Worm (Caenorhabditis elegans) whole organism, young adult: ENCODE measurements around the gene dnpp-1.
A peak's percentile ranks its signal among the peaks of the same experiment; 100 is the strongest.

ENCODE experiments used
- C06A6.2 ChIP-seq: fragments of 200-800 bp; sonication (Bioruptor generic); conservative IDR thresholded peaks from 2 replicates; pipeline ENCODE4 v1.3.6; 2022; ENCODE audit warnings: missing genetic modification characterization, missing compliant biosample characterization
- F22D6.2 ChIP-seq: sonication (generic microtip); optimal IDR thresholded peaks from 2 replicates; lab custom pipeline; 2016; ENCODE audit warnings: mild to moderate bottlenecking, missing genetic modification characterization, missing compliant biosample characterization
- F37B4.10 ChIP-seq: fragments of 200-800 bp; sonication (Bioruptor generic); IDR thresholded peaks from 2 replicates; pipeline ENCODE4 v1.3.6; 2022; ENCODE audit warnings: missing genetic modification characterization, missing compliant biosample characterization
- F55B11.4 ChIP-seq: sonication (generic microtip); optimal IDR thresholded peaks from 2 replicates; lab custom pipeline; 2016; ENCODE audit warnings: missing compliant biosample characterization, missing genetic modification characterization, borderline replicate concordance; ENCODE audit not compliant: insufficient read depth
- F57A8.1 ChIP-seq: fragments of 200-800 bp; sonication (Bioruptor generic); optimal IDR thresholded peaks from 2 replicates; lab custom pipeline; 2018; ENCODE audit warnings: mild to moderate bottlenecking, missing genetic modification characterization, moderate library complexity, missing compliant biosample characterization
- K11D2.4 ChIP-seq: fragments of 200-800 bp; sonication (Bioruptor generic); IDR thresholded peaks from 2 replicates; pipeline ENCODE4 v1.3.6; 2022; ENCODE audit warnings: missing genetic modification reagents, missing genetic modification characterization, missing compliant biosample characterization
- K12H6.12 ChIP-seq: fragments of 200-800 bp; sonication (Bioruptor generic); optimal IDR thresholded peaks from 2 replicates; lab custom pipeline; 2018; ENCODE audit warnings: mild to moderate bottlenecking, missing genetic modification characterization, missing compliant biosample characterization
- T07F8.4 ChIP-seq: sonication (generic microtip); optimal IDR thresholded peaks from 2 replicates; lab custom pipeline; 2016; ENCODE audit warnings: mild to moderate bottlenecking, missing genetic modification characterization, moderate library complexity, missing compliant biosample characterization
- Y53F4B.3 ChIP-seq: fragments of 200-800 bp; sonication (Bioruptor generic); IDR thresholded peaks from 2 replicates; pipeline ENCODE4 v1.3.6; 2022; ENCODE audit warnings: missing genetic modification reagents, missing genetic modification characterization, missing compliant biosample characterization
- akir-1 ChIP-seq: fragments of 200-800 bp; sonication (Bioruptor generic); optimal IDR thresholded peaks from 2 replicates; lab custom pipeline; 2018; ENCODE audit warnings: mild to moderate bottlenecking, missing genetic modification characterization, moderate library complexity, missing compliant biosample characterization
- ama-1 ChIP-seq, 3 experiments: fragments of 150-350 bp in 1 of 3; sonication (generic microtip) in 2 of 3; optimal IDR thresholded peaks; 2 replicates each; lab custom pipeline; 2014 to 2018; ENCODE audit warnings: missing biosample characterization in 2 of 3, missing genetic modification characterization in 2 of 3, missing genetic modification reagents in 2 of 3
- aptf-3 ChIP-seq: fragments of 200-800 bp; sonication (Bioruptor generic); IDR thresholded peaks from 2 replicates; pipeline ENCODE4 v1.3.6; 2022; ENCODE audit warnings: missing genetic modification characterization, missing compliant biosample characterization
- athp-1 ChIP-seq: sonication (generic microtip); optimal IDR thresholded peaks from 2 replicates; lab custom pipeline; 2017; ENCODE audit warnings: mild to moderate bottlenecking, missing genetic modification characterization, missing compliant biosample characterization
- attf-5 ChIP-seq: fragments of 200-800 bp; sonication (Bioruptor generic); optimal IDR thresholded peaks from 2 replicates; lab custom pipeline; 2018; ENCODE audit warnings: mild to moderate bottlenecking, missing genetic modification characterization, missing compliant biosample characterization
- ccch-3 ChIP-seq: fragments of 200-800 bp; sonication (Bioruptor generic); optimal IDR thresholded peaks from 2 replicates; lab custom pipeline; 2018; ENCODE audit warnings: mild to moderate bottlenecking, missing genetic modification characterization, missing compliant biosample characterization
- cebp-1 ChIP-seq, 2 experiments: fragments of 200-800 bp in 1 of 2; sonication (Bioruptor generic) in 1 of 2; sonication (generic microtip) in 1 of 2; IDR thresholded peaks in 1 of 2; optimal IDR thresholded peaks in 1 of 2; 2 replicates each; pipeline versions ENCODE4 v1.3.6 to Lab custom; 2017 to 2022; ENCODE audit warnings: missing compliant biosample characterization in 2 of 2, missing genetic modification characterization in 2 of 2, mild to moderate bottlenecking in 1 of 2, missing genetic modification reagents in 1 of 2, moderate library complexity in 1 of 2
- ceh-91 ChIP-seq: fragments of 200-800 bp; sonication (Bioruptor generic); IDR thresholded peaks from 2 replicates; pipeline ENCODE4 v1.3.6; 2022; ENCODE audit warnings: missing genetic modification reagents, missing genetic modification characterization, missing compliant biosample characterization
- dox-1 ChIP-seq: fragments of 200-800 bp; sonication (Bioruptor generic); IDR thresholded peaks from 2 replicates; pipeline ENCODE4 v1.3.6; 2022; ENCODE audit warnings: missing genetic modification reagents, missing genetic modification characterization, missing compliant biosample characterization
- dpff-1 ChIP-seq: sonication (generic microtip); optimal IDR thresholded peaks from 2 replicates; lab custom pipeline; 2017; ENCODE audit warnings: mild to moderate bottlenecking, missing genetic modification characterization, missing compliant biosample characterization
- egl-44 ChIP-seq: fragments of 200-800 bp; sonication (Bioruptor generic); IDR thresholded peaks from 2 replicates; pipeline ENCODE4 v1.3.6; 2022; ENCODE audit warnings: missing genetic modification reagents, missing genetic modification characterization, missing compliant biosample characterization
- ekl-4 ChIP-seq: fragments of 200-800 bp; sonication (Bioruptor generic); IDR thresholded peaks from 2 replicates; pipeline ENCODE4 v1.3.6; 2022; ENCODE audit warnings: missing genetic modification reagents, missing genetic modification characterization, missing compliant biosample characterization
- hlh-12 ChIP-seq: sonication (generic microtip); optimal IDR thresholded peaks from 2 replicates; lab custom pipeline; 2016; ENCODE audit warnings: missing genetic modification characterization, missing compliant biosample characterization
- hmg-1.2 ChIP-seq: fragments of 200-800 bp; sonication (Bioruptor generic); IDR thresholded peaks from 2 replicates; pipeline ENCODE4 v1.3.6; 2022; ENCODE audit warnings: missing genetic modification reagents, missing genetic modification characterization, missing compliant biosample characterization
- hsf-1 ChIP-seq: fragments of 200-800 bp; sonication (Bioruptor generic); IDR thresholded peaks from 2 replicates; pipeline ENCODE4 v1.3.6; 2022; ENCODE audit warnings: missing genetic modification reagents, missing genetic modification characterization, missing compliant biosample characterization
- lin-26 ChIP-seq: fragments of 200-800 bp; sonication (Bioruptor generic); IDR thresholded peaks from 2 replicates; pipeline ENCODE4 v1.3.6; 2022; ENCODE audit warnings: missing genetic modification reagents, missing genetic modification characterization, missing compliant biosample characterization
- lsy-27 ChIP-seq: sonication (generic microtip); optimal IDR thresholded peaks from 2 replicates; lab custom pipeline; 2017; ENCODE audit warnings: missing genetic modification characterization, mild to moderate bottlenecking, missing compliant biosample characterization, antibody characterized with exemption, missing genotype, borderline replicate concordance; ENCODE audit not compliant: insufficient read depth
- madf-10 ChIP-seq: sonication (generic microtip); optimal IDR thresholded peaks from 2 replicates; lab custom pipeline; 2016; ENCODE audit warnings: mild to moderate bottlenecking, missing genetic modification characterization, missing compliant biosample characterization
- madf-6 ChIP-seq: fragments of 200-800 bp; sonication (Bioruptor generic); IDR thresholded peaks from 2 replicates; pipeline ENCODE4 v1.3.6; 2022; ENCODE audit warnings: missing genetic modification reagents, missing genetic modification characterization, missing compliant biosample characterization
- madf-8 ChIP-seq: fragments of 200-800 bp; sonication (Bioruptor generic); conservative IDR thresholded peaks from 2 replicates; pipeline ENCODE4 v1.3.6; 2022; ENCODE audit warnings: missing genetic modification reagents, missing genetic modification characterization, missing compliant biosample characterization
- nfyb-1 ChIP-seq: fragments of 200-800 bp; sonication (Bioruptor generic); IDR thresholded peaks from 2 replicates; pipeline ENCODE4 v1.3.6; 2022; ENCODE audit warnings: missing genetic modification reagents, missing genetic modification characterization, missing compliant biosample characterization
- nhr-80 ChIP-seq: sonication (generic microtip); optimal IDR thresholded peaks from 2 replicates; lab custom pipeline; 2016; ENCODE audit warnings: missing genetic modification characterization, missing compliant biosample characterization
- rec-8 ChIP-seq, 2 experiments: sonication (generic microtip); optimal IDR thresholded peaks; 2 replicates each; lab custom pipeline; 2016; ENCODE audit warnings: mild to moderate bottlenecking in 2 of 2, missing genetic modification characterization in 2 of 2, missing genetic modification reagents in 2 of 2, missing genotype in 2 of 2, missing biosample characterization in 1 of 2, missing compliant biosample characterization in 1 of 2, moderate library complexity in 1 of 2
- snpc-1.3 ChIP-seq: sonication (generic microtip); optimal IDR thresholded peaks from 2 replicates; lab custom pipeline; 2017; ENCODE audit warnings: missing genetic modification characterization, mild to moderate bottlenecking, missing compliant biosample characterization, antibody characterized with exemption, moderate library complexity, missing genotype, missing genetic modification reagents; ENCODE audit not compliant: insufficient read depth
- snpc-4 ChIP-seq, 5 experiments: fragments of 150-350 bp in 1 of 5; sonication (generic microtip) in 4 of 5; optimal IDR thresholded peaks; 2 replicates each; lab custom pipeline; 2014 to 2018; ENCODE audit warnings: missing genetic modification characterization in 5 of 5, missing biosample characterization in 3 of 5, antibody characterized with exemption in 2 of 5, mild to moderate bottlenecking in 2 of 5, missing compliant biosample characterization in 2 of 5, missing genotype in 2 of 5, moderate library complexity in 2 of 5, missing genetic modification reagents in 1 of 5
- somi-1 ChIP-seq: fragments of 200-800 bp; sonication (Bioruptor generic); optimal IDR thresholded peaks from 2 replicates; lab custom pipeline; 2018; ENCODE audit warnings: mild to moderate bottlenecking, missing genetic modification characterization, missing compliant biosample characterization
- tbp1 ChIP-seq: fragments of 200-800 bp; sonication (Bioruptor generic); optimal IDR thresholded peaks from 2 replicates; lab custom pipeline; 2018; ENCODE audit warnings: mild to moderate bottlenecking, missing genetic modification characterization, missing compliant biosample characterization
- tlf-1 ChIP-seq: fragments of 200-800 bp; sonication (Bioruptor generic); optimal IDR thresholded peaks from 2 replicates; lab custom pipeline; 2018; ENCODE audit warnings: mild to moderate bottlenecking, missing genetic modification characterization, missing compliant biosample characterization
- zfh-2 ChIP-seq: fragments of 200-800 bp; sonication (Bioruptor generic); conservative IDR thresholded peaks from 2 replicates; pipeline ENCODE4 v1.3.6; 2022; ENCODE audit warnings: missing genetic modification reagents, missing genetic modification characterization, missing compliant biosample characterization
- zim-3 ChIP-seq: sonication (generic microtip); optimal IDR thresholded peaks from 2 replicates; lab custom pipeline; 2017; ENCODE audit warnings: mild to moderate bottlenecking, missing genetic modification characterization, moderate library complexity, missing compliant biosample characterization
- ztf-3 ChIP-seq: fragments of 200-800 bp; sonication (Bioruptor generic); optimal IDR thresholded peaks from 2 replicates; lab custom pipeline; 2018; ENCODE audit warnings: mild to moderate bottlenecking, missing genetic modification characterization, missing compliant biosample characterization

dnpp-1 gene

ce11 chrIII:5843662-5844061 is 19.9 kb downstream of the dnpp-1 start:
- no peak for TF ChIP-seq tlf-1
- peak; percentile 39; the same call in 1 of the 2 replicates for TF ChIP-seq zfh-2

ce11 chrIII:5842920-5843319 is 20.7 kb downstream of the dnpp-1 start:
- no peak for TF ChIP-seq F55B11.4 (tag; lab: Kevin White, UChicago)
- TF ChIP-seq akir-1: no peak
- TF ChIP-seq C06A6.2 (GFP tag; lab: Robert Waterston, UW): no peak
- TF ChIP-seq cebp-1 (GFP tag; IDR thresholded peaks at IDR 0.05; lab: Robert Waterston, UW): no peak
- peak; percentile 10 for TF ChIP-seq cebp-1 (tag; optimal IDR thresholded peaks at IDR 0.05; lab: Kevin White, UChicago)
- no peak for TF ChIP-seq lin-26 (GFP tag; lab: Robert Waterston, UW)
- no peak for TF ChIP-seq attf-5 (GFP tag; lab: Kevin White, UChicago)
- no peak for TF ChIP-seq ama-1 (optimal IDR thresholded peaks at IDR 0.05; lab: Kevin White, UChicago)
- TF ChIP-seq ama-1 (GFP tag; optimal IDR thresholded peaks at IDR 0.05; lab: Kevin White, UChicago): no peak
- TF ChIP-seq lsy-27 (tag; lab: Kevin White, UChicago): no peak
- no peak for TF ChIP-seq hlh-12
- TF ChIP-seq F57A8.1 (GFP tag; lab: Kevin White, UChicago): no peak
- TF ChIP-seq zfh-2: 0 out of 2 replicates have a peak, but pooled peaks have one; percentile 8

ce11 chrIII:5841676-5842075 is 21.9 kb downstream of the dnpp-1 start:
- no peak for TF ChIP-seq F22D6.2 (tag; lab: Kevin White, UChicago)
- TF ChIP-seq dox-1 (GFP tag; lab: Robert Waterston, UW): peak; percentile 36; the same call in 1 of the 2 replicates
- no peak for TF ChIP-seq madf-8 (GFP tag; lab: Robert Waterston, UW)
- TF ChIP-seq dpff-1 (tag; lab: Kevin White, UChicago): no peak
- no peak for TF ChIP-seq madf-6 (GFP tag; lab: Robert Waterston, UW)
- no peak for TF ChIP-seq rec-8 (tag; optimal IDR thresholded peaks at IDR 0.05; lab: Kevin White, UChicago)
- peak; percentile 59; the same call in 1 of the 2 replicates for TF ChIP-seq zfh-2
- TF ChIP-seq F55B11.4 (tag; lab: Kevin White, UChicago): no peak
- peak; percentile 13 for TF ChIP-seq somi-1 (GFP tag; lab: Kevin White, UChicago)
- no peak for TF ChIP-seq hsf-1
- no peak for TF ChIP-seq K11D2.4 (GFP tag; lab: Robert Waterston, UW)
- TF ChIP-seq nfyb-1 (GFP tag; lab: Robert Waterston, UW): peak; percentile 21; the same call in 1 of the 2 replicates
- no peak for TF ChIP-seq ceh-91 (GFP tag; lab: Robert Waterston, UW)
- no peak for TF ChIP-seq snpc-4 (GFP tag; optimal IDR thresholded peaks at IDR 0.05; lab: Kevin White, UChicago)
- no peak for TF ChIP-seq snpc-4 (tag; optimal IDR thresholded peaks at IDR 0.05; lab: Kevin White, UChicago)
- TF ChIP-seq aptf-3 (GFP tag; lab: Robert Waterston, UW): no peak
- TF ChIP-seq ekl-4 (GFP tag; lab: Robert Waterston, UW): no peak
- TF ChIP-seq ztf-3 (GFP tag; lab: Kevin White, UChicago): no peak
- TF ChIP-seq hmg-1.2 (GFP tag; lab: Robert Waterston, UW): peak; percentile 19; the same call in 1 of the 2 replicates
- TF ChIP-seq zim-3 (tag; lab: Kevin White, UChicago): no peak
- TF ChIP-seq T07F8.4: no peak
- no peak for TF ChIP-seq nhr-80 (tag; lab: Kevin White, UChicago)
- TF ChIP-seq athp-1 (tag; lab: Kevin White, UChicago): no peak
- TF ChIP-seq K12H6.12: no peak
- no peak for TF ChIP-seq madf-10 (tag; lab: Kevin White, UChicago)
- TF ChIP-seq cebp-1 (GFP tag; IDR thresholded peaks at IDR 0.05; lab: Robert Waterston, UW): no peak
- TF ChIP-seq cebp-1 (tag; optimal IDR thresholded peaks at IDR 0.05; lab: Kevin White, UChicago): peak; percentile 57
- TF ChIP-seq hlh-12: no peak
- TF ChIP-seq ccch-3: no peak
- TF ChIP-seq egl-44 (GFP tag; lab: Robert Waterston, UW): no peak
- no peak for TF ChIP-seq Y53F4B.3 (GFP tag; lab: Robert Waterston, UW)
- peak; percentile 25 for TF ChIP-seq tbp1 (GFP tag; lab: Kevin White, UChicago)
- no peak for TF ChIP-seq F37B4.10 (GFP tag; lab: Robert Waterston, UW)
- no peak for TF ChIP-seq snpc-1.3 (tag; lab: Kevin White, UChicago)
